Worm (Caenorhabditis elegans) whole organism, midembryonic: ENCODE measurements around the gene F44G4.3.

Experiments
- T22C8.4 ChIP-seq: fragments of 200-800 bp; sonication (Bioruptor generic); IDR thresholded peaks from 2 replicates; pipeline ENCODE4 v1.3.6; 2022; ENCODE audit warnings: missing genetic modification characterization, missing compliant biosample characterization
- cog-1 ChIP-seq: sonication (generic microtip); optimal IDR thresholded peaks from 2 replicates; lab custom pipeline; 2016; ENCODE audit warnings: missing genetic modification characterization, missing compliant biosample characterization
- flt-1 ChIP-seq: fragments of 200-800 bp; sonication (Bioruptor generic); IDR thresholded peaks from 2 replicates; pipeline ENCODE4 v1.3.6; 2022; ENCODE audit warnings: missing genetic modification characterization, missing compliant biosample characterization
- klf-2 ChIP-seq: fragments of 200-800 bp; sonication (Bioruptor generic); conservative IDR thresholded peaks from 2 replicates; pipeline ENCODE4 v1.3.6; 2022; ENCODE audit warnings: missing genetic modification reagents, missing genetic modification characterization, missing compliant biosample characterization
- med-1 ChIP-seq: sonication (generic microtip); optimal IDR thresholded peaks from 2 replicates; lab custom pipeline; 2017; ENCODE audit warnings: missing genetic modification characterization, mild to moderate bottlenecking, missing compliant biosample characterization, antibody characterized with exemption, missing genetic modification reagents; ENCODE audit not compliant: insufficient read depth
- ref-1 ChIP-seq: fragments of 200-800 bp; sonication (Bioruptor generic); conservative IDR thresholded peaks from 2 replicates; pipeline ENCODE4 v1.3.6; 2022; ENCODE audit warnings: missing genetic modification reagents, missing genetic modification characterization, missing compliant biosample characterization
- tab-1 ChIP-seq: fragments of 200-800 bp; sonication (Bioruptor generic); IDR thresholded peaks from 2 replicates; pipeline ENCODE4 v1.3.6; 2022; ENCODE audit warnings: missing genetic modification characterization, missing compliant biosample characterization
- ztf-23 ChIP-seq: fragments of 200-800 bp; sonication (Bioruptor generic); IDR thresholded peaks from 2 replicates; pipeline ENCODE4 v1.3.6; 2022; ENCODE audit warnings: missing genetic modification reagents, missing genetic modification characterization, missing compliant biosample characterization
- ztf-29 ChIP-seq: fragments of 200-800 bp; sonication (Bioruptor generic); IDR thresholded peaks from 2 replicates; pipeline ENCODE4 v1.3.6; 2022; ENCODE audit warnings: missing genetic modification reagents, missing genetic modification characterization, missing compliant biosample characterization

F44G4.3 gene

DNA sequence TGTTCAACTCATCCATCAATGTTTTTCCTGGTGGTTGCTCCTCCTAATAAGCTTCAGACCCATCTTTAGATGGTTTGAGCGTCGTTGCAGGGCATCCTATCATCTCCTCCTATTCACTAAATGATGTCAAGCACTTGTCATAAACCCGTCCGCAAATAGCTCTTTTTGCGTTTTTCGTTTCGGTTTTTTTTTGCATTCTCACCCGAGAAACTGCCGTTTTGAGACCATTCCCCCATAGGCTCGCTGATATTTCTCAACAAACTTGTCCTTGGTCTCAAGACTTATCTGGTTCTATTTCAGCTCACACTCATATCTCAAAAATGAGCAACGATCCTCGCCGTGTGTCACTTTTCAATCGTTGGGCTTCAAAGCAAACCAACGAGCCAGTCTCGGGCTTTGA lies 37.0 kb downstream of the F44G4.3 start, which contains the start of gene cal-2:
Gene cal-2 (plus strand): TSS at position 301 of the 400 bp plus-strand sequence.
- TF ChIP-seq cog-1 (tag; lab: Kevin White, UChicago) (no peak), klf-2 (GFP tag; lab: Robert Waterston, UW) (no peak), T22C8.4 (GFP tag; lab: Robert Waterston, UW) (no peak), flt-1 (GFP tag; lab: Robert Waterston, UW) (no peak), ztf-23 (GFP tag; lab: Robert Waterston, UW) (no peak), tab-1 (GFP tag; lab: Robert Waterston, UW) (no peak), ref-1 (GFP tag; lab: Robert Waterston, UW) (no peak), med-1 (GFP tag; lab: Kevin White, UChicago) (no peak), ztf-29 (no peak)

DNA sequence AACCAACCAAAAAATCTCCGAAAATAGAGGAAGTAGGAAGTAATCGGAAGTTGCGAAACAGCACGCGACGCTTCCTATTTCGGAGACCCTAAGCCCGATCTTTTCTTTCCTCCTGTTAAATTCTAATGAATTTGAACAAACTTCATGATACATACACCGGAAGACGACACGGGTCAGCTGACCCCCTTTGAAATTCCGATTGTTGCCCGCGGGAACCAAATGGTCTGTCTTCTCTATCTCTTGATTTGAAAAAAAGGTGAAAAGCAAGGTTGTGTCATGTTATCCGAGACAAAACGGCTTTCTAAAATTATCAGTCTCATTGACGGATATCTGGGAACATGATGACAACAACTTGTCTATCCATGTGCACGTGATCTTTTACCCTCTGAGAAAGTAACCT lies 38.4 kb downstream of the F44G4.3 start:
- TF ChIP-seq flt-1 (GFP tag; lab: Robert Waterston, UW) (no peak), med-1 (GFP tag; lab: Kevin White, UChicago) (no peak), tab-1 (GFP tag; lab: Robert Waterston, UW) (no peak), cog-1 (tag; lab: Kevin White, UChicago) (no peak), klf-2 (GFP tag; lab: Robert Waterston, UW) (no peak), ztf-29 (no peak)

DNA sequence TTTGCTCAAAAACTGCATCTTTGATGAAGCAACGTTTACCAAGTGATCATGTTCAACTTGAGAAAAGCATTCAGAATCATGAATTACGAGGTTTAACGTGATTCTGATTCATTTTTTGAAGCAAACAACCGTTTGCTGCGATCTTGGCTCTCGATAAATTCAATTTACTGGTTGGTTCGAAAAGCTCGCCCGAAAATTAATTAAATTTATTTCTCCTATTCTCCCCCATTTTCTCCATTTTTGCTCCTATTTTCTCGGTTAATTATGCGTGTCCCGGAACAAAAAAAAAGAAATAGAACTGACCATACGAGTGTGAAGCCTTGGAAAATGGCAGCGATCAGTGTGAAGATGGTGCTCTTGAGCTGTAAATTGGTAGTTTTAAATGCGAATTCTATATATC lies 40.6 kb downstream of the F44G4.3 start:
- TF ChIP-seq cog-1 (tag; lab: Kevin White, UChicago), result no peak

DNA sequence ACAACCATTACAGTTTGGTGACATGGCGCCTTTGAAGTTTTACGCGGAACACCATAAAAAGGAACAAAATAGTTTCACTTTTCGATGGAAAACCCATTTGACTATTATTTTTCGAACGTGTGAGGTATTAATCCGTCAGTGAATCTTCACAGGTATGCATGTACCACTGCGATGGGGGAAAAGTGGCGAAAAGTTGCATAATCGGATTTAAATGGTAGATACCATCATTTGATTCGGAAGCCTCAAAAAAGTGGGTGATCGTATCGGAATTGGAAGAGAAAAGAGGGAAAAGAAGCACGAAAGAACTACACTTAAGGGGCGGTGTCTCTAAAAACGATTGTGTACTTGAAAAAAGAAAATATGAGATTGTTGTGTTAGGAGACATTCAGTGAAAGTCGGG lies 43.8 kb downstream of the F44G4.3 start:
- TF ChIP-seq ztf-23 (GFP tag; lab: Robert Waterston, UW) (no peak), T22C8.4 (GFP tag; lab: Robert Waterston, UW) (no peak), ztf-29 (no peak), klf-2 (GFP tag; lab: Robert Waterston, UW) (no peak), cog-1 (tag; lab: Kevin White, UChicago) (no peak), tab-1 (GFP tag; lab: Robert Waterston, UW) (no peak), flt-1 (GFP tag; lab: Robert Waterston, UW) (no peak), med-1 (GFP tag; lab: Kevin White, UChicago) (no peak), ref-1 (GFP tag; lab: Robert Waterston, UW) (no peak)

DNA sequence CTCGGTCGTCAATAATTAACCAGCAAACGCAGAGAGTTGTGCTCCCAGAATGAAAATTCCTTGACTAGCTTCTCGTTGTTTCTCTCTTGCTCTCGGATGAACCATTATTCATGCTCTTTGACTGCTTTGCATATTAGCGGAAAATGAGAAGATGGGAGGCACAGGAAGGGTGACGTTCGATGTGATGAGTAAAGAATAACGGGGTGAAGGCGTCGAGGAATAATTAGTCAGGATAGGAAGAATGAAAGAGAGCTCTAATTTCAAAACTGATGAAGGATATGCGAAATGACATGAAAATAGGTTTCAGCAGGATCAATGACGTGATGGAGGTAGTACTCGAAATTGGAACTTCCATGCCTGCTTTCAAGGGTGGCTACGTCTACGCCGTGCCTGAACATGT lies 46.2 kb downstream of the F44G4.3 start:
- no peak for TF ChIP-seq klf-2 (GFP tag; lab: Robert Waterston, UW)
- TF ChIP-seq flt-1 (GFP tag; lab: Robert Waterston, UW), result no peak
- TF ChIP-seq ref-1 (GFP tag; lab: Robert Waterston, UW), result no peak
- no peak for TF ChIP-seq cog-1 (tag; lab: Kevin White, UChicago)
- TF ChIP-seq ztf-23 (GFP tag; lab: Robert Waterston, UW), result no peak
- TF ChIP-seq tab-1 (GFP tag; lab: Robert Waterston, UW), result no peak
- TF ChIP-seq T22C8.4 (GFP tag; lab: Robert Waterston, UW), result no peak

DNA sequence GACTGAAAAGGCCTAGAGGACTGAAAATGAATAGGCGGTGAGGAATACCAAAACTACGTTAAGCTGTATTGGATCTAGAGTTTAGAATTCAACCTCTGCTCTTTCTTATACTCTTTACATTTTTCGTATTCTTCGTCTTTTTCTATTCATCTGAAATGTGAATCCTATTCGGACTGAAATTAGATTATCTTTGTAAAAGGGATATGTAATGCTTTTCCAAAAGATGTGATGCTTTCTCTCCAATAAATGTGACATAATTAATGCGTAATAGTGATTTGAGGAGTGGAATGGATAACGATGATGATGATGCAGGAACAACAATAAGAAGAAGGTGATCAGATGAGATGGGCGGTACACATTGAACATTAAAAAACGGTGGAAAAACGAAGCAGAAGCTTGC lies 48.8 kb downstream of the F44G4.3 start:
- TF ChIP-seq ref-1 (GFP tag; lab: Robert Waterston, UW), result no peak
- no peak for TF ChIP-seq cog-1 (tag; lab: Kevin White, UChicago)
- TF ChIP-seq flt-1 (GFP tag; lab: Robert Waterston, UW), result no peak
- TF ChIP-seq klf-2 (GFP tag; lab: Robert Waterston, UW), result no peak
- TF ChIP-seq ztf-29, result no peak

DNA sequence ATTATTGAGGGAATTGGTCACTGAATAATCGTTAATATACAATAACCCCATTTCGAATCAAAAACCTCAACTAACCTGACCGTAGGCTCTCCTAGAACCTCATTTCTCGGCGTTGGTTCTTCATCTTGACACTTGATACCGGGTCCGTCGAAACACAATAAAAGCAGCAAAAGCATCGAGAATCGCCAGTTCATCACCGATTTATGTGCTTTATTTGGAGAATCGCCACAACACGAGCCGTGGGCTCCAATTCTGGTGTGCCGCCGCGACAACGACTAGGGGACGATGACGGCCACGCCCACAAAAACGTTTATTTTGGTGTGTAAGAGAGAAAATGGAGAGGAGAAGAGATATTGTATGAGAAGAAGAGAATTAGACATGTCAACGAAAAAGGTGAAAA lies 50.1 kb downstream of the F44G4.3 start, which contains the start of gene cutl-15:
Gene cutl-15 (minus strand): TSS at position 298 of the 400 bp plus-strand sequence.
- TF ChIP-seq med-1 (GFP tag; lab: Kevin White, UChicago), result no peak
- no peak for TF ChIP-seq ztf-23 (GFP tag; lab: Robert Waterston, UW)
- no peak for TF ChIP-seq klf-2 (GFP tag; lab: Robert Waterston, UW)
- no peak for TF ChIP-seq T22C8.4 (GFP tag; lab: Robert Waterston, UW)
- no peak for TF ChIP-seq ref-1 (GFP tag; lab: Robert Waterston, UW)
- no peak for TF ChIP-seq flt-1 (GFP tag; lab: Robert Waterston, UW)
- no peak for TF ChIP-seq tab-1 (GFP tag; lab: Robert Waterston, UW)
- TF ChIP-seq ztf-29, result no peak
- TF ChIP-seq cog-1 (tag; lab: Kevin White, UChicago), result no peak
